Fruit fly (Drosophila melanogaster) S2 (cell line): ENCODE results near the gene Gba1a.

Source experiments
- CG8478 ChIP-seq: fragments of >200 bp; optimal IDR thresholded peaks from 2 replicates; lab custom pipeline; 2018
- CTCF ChIP-seq, 2 experiments: fragments of >200 bp; optimal IDR thresholded peaks; 2 replicates each; lab custom pipeline; 2018

dm6 chr3R:23686924-23687323, 13.5 kb upstream of the Gba1a start:
- TF ChIP-seq CG8478 (lab: Kevin White, UChicago) (no peak), CTCF (optimal IDR thresholded peaks at IDR 0.05; lab: Kevin White, UChicago) (no peak)
